Fruit fly (Drosophila melanogaster) whole organism: ENCODE measurements around the gene CG12692.
"Not testable (repeated sequence)": the region's sequence is repeated elsewhere in the genome, so short reads cannot be mapped to it uniquely, and the experiment has no call there.

Source experiments
- CG8478 ChIP-seq: fragments of >200 bp; optimal IDR thresholded peaks from 2 replicates; lab custom pipeline; 2018; ENCODE audit warnings: inconsistent platforms
- Dll ChIP-seq: fragments of >200 bp; optimal IDR thresholded peaks from 2 replicates; lab custom pipeline; 2017
- pan ChIP-seq: fragments of >200 bp; optimal IDR thresholded peaks from 2 replicates; lab custom pipeline; 2017
- psq ChIP-seq: fragments of >200 bp; optimal IDR thresholded peaks from 2 replicates; lab custom pipeline; 2017
- usp ChIP-seq: fragments of >200 bp; optimal IDR thresholded peaks from 2 replicates; lab custom pipeline; 2017; ENCODE audit warnings: missing biosample characterization, missing genetic modification characterization, mixed read lengths

DNA sequence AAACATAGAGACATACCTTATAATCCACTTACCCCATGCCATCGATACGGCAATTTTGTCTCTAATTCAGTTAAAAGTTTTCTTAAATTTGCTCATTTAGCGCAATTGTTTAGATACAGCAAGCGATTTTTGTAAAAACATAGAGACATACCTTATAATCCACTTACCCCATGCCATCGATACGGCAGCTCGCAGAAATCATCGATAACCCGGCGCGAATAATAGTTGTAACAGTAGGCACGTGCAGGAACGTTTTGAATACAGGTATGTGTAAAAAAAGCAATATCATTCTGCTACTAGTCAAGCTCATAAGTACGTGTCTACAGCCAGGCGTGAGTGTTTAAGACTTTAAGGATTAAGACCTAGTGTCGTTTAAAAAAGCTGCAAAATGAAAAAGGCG is 17.1 kb upstream of the CG12692 start, which contains the start of gene NO66:
- not testable (repeated sequence) for TF ChIP-seq usp (GFP tag; lab: Kevin White, UChicago); pan (lab: Kevin White, UChicago); CG8478 (lab: Kevin White, UChicago); Dll (lab: Kevin White, UChicago); psq (lab: Kevin White, UChicago)
